Worm (Caenorhabditis elegans) whole organism, mixed stage, embryonic: Measurements from ENCODE around the gene F17E9.15.

Experiments used
- snpc-4 ChIP-seq: fragments of 150-350 bp; optimal IDR thresholded peaks from 2 replicates; lab custom pipeline; 2014; ENCODE audit warnings: missing biosample characterization, missing genetic modification characterization
- zip-8 ChIP-seq: fragments of 150-350 bp; optimal IDR thresholded peaks from 2 replicates; lab custom pipeline; 2014; ENCODE audit warnings: missing biosample characterization, missing genetic modification characterization

DNA sequence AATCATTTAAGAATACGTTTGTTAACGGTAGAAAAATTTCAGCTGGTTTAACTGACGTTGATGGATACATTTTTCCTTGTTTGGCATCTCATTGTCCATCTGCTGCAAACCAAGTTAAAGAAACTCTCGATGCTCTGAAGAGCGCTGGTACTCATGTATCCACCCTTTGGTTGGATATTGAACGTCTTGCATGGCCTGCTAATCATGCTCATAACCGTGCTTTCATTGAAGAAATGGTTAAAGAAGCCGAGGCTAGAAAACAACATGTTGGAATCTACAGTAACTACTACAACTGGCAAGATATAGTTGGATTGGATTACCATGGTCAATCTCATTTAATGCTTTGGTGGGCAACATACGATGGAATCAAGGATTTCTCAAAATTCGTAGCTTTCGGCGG lies 14.2 kb upstream of the F17E9.15 start:
- TF ChIP-seq snpc-4 (tag; lab: Kevin White, UChicago) (no peak), zip-8 (no peak)
